Fruit fly (Drosophila melanogaster) whole organism, embryonic: Measurements from ENCODE around the gene Yip1d1.
A peak's percentile ranks its signal among the peaks of the same experiment; 100 is the strongest.

Experiments used
- Awh ChIP-seq: fragments of 200-800 bp; sonication (Bioruptor generic); IDR thresholded peaks from 2 replicates; pipeline ENCODE4, ENCODE4 v1.3.6; 2022; ENCODE audit warnings: missing biosample characterization, missing genetic modification characterization
- BEAF-32 ChIP-seq: fragments of 200-800 bp; sonication (Bioruptor generic); optimal IDR thresholded peaks from 3 replicates; lab custom pipeline; 2017; ENCODE audit warnings: missing biosample characterization, missing genetic modification characterization, mild to moderate bottlenecking, moderate library complexity, missing genetic modification reagents
- Bgb ChIP-seq: fragments of 200-800 bp; sonication (Bioruptor generic); IDR thresholded peaks from 2 replicates; pipeline ENCODE4 v1.3.6; 2022; ENCODE audit warnings: missing biosample characterization, missing genetic modification characterization; ENCODE audit not compliant: partially characterized antibody
- C15 ChIP-seq: fragments of 200-800 bp; sonication (Bioruptor generic); IDR thresholded peaks from 3 replicates; pipeline ENCODE4 v1.3.6; 2022; ENCODE audit warnings: missing biosample characterization, missing genetic modification characterization
- CG10366 ChIP-seq: fragments of 200-800 bp; sonication (Bioruptor generic); IDR thresholded peaks from 2 replicates; pipeline ENCODE4 v1.3.6; 2022; ENCODE audit warnings: missing biosample characterization, missing genetic modification characterization
- CG10431 ChIP-seq: fragments of 200-800 bp; sonication (Bioruptor generic); optimal IDR thresholded peaks from 3 replicates; lab custom pipeline; 2018; ENCODE audit warnings: missing biosample characterization, mild to moderate bottlenecking, missing genetic modification characterization
- CG11247 ChIP-seq: fragments of 200-800 bp; sonication (Bioruptor generic); IDR thresholded peaks from 2 replicates; pipeline ENCODE4 v1.3.6; 2022; ENCODE audit warnings: missing biosample characterization, missing genetic modification characterization
- CG11504 ChIP-seq: fragments of 200-800 bp; sonication (Bioruptor generic); optimal IDR thresholded peaks from 3 replicates; lab custom pipeline; 2019; ENCODE audit warnings: missing biosample characterization, mild to moderate bottlenecking, missing genetic modification characterization, moderate library complexity
- CG12071 ChIP-seq: fragments of 200-800 bp; sonication (Bioruptor generic); optimal IDR thresholded peaks from 3 replicates; lab custom pipeline; 2018; ENCODE audit warnings: missing biosample characterization, mild to moderate bottlenecking, missing genetic modification characterization
- CG1602 ChIP-seq: fragments of 200-800 bp; sonication (Bioruptor generic); optimal IDR thresholded peaks from 3 replicates; lab custom pipeline; 2016; ENCODE audit warnings: missing biosample characterization, missing genetic modification characterization
- CG18476 ChIP-seq: fragments of 200-800 bp; sonication (Bioruptor generic); optimal IDR thresholded peaks from 2 replicates; lab custom pipeline; 2016; ENCODE audit warnings: missing biosample characterization, mild to moderate bottlenecking, missing genetic modification characterization
- CG31365 ChIP-seq: fragments of 200-800 bp; sonication (Bioruptor generic); optimal IDR thresholded peaks from 2 replicates; lab custom pipeline; 2018; ENCODE audit warnings: missing biosample characterization, mild to moderate bottlenecking, missing genetic modification characterization
- CG34376 ChIP-seq: fragments of 200-800 bp; sonication (Bioruptor generic); optimal IDR thresholded peaks from 2 replicates; lab custom pipeline; 2018; ENCODE audit warnings: missing biosample characterization, mild to moderate bottlenecking, missing genetic modification characterization
- CG4617 ChIP-seq: fragments of 200-800 bp; sonication (Bioruptor generic); optimal IDR thresholded peaks from 3 replicates; lab custom pipeline; 2016; ENCODE audit warnings: missing biosample characterization, missing genetic modification characterization, borderline replicate concordance
- CG6175 ChIP-seq: fragments of 200-800 bp; sonication (Bioruptor generic); IDR thresholded peaks from 3 replicates; pipeline ENCODE4 v1.3.6; 2022; ENCODE audit warnings: missing biosample characterization, missing genetic modification characterization
- CG7556 ChIP-seq: fragments of 200-800 bp; sonication (Bioruptor generic); optimal IDR thresholded peaks from 2 replicates; lab custom pipeline; 2017; ENCODE audit warnings: missing biosample characterization, mild to moderate bottlenecking, missing genetic modification characterization
- CG8089 ChIP-seq: fragments of 200-800 bp; sonication (Bioruptor generic); optimal IDR thresholded peaks from 3 replicates; lab custom pipeline; 2016; ENCODE audit warnings: missing biosample characterization, missing genetic modification characterization
- CG8944 ChIP-seq: fragments of 200-800 bp; sonication (Bioruptor generic); optimal IDR thresholded peaks from 3 replicates; lab custom pipeline; 2016; ENCODE audit warnings: missing biosample characterization, missing genetic modification characterization
- CG9215 ChIP-seq: fragments of 200-800 bp; sonication (Bioruptor generic); IDR thresholded peaks from 2 replicates; pipeline ENCODE4 v1.3.6; 2022; ENCODE audit warnings: missing biosample characterization, missing genetic modification characterization
- CG9817 ChIP-seq: fragments of 200-800 bp; sonication (Bioruptor generic); optimal IDR thresholded peaks from 2 replicates; lab custom pipeline; 2018; ENCODE audit warnings: missing biosample characterization, mild to moderate bottlenecking, missing genetic modification characterization, moderate library complexity
- Chrac-16 ChIP-seq: fragments of 200-800 bp; sonication (Bioruptor generic); optimal IDR thresholded peaks from 3 replicates; lab custom pipeline; 2016; ENCODE audit warnings: missing biosample characterization, missing genetic modification characterization
- Deaf1 ChIP-seq: fragments of 200-800 bp; optimal IDR thresholded peaks from 3 replicates; lab custom pipeline; 2019; ENCODE audit warnings: missing biosample characterization, mild to moderate bottlenecking, missing genetic modification characterization, moderate library complexity
- ERR ChIP-seq: fragments of 200-800 bp; sonication (Bioruptor generic); optimal IDR thresholded peaks from 2 replicates; lab custom pipeline; 2016; ENCODE audit warnings: missing biosample characterization, missing genetic modification characterization
- HLH4C ChIP-seq: fragments of 200-800 bp; sonication (Bioruptor generic); IDR thresholded peaks from 3 replicates; pipeline ENCODE4 v1.3.6; 2022; ENCODE audit warnings: missing biosample characterization, missing genetic modification characterization; ENCODE audit not compliant: partially characterized antibody
- Hmx ChIP-seq: fragments of 200-800 bp; sonication (Bioruptor generic); optimal IDR thresholded peaks from 2 replicates; lab custom pipeline; 2016; ENCODE audit warnings: missing biosample characterization, missing genetic modification characterization
- Hr51 ChIP-seq, 2 experiments: fragments of 200-800 bp; sonication (Bioruptor generic); optimal IDR thresholded peaks; 2 replicates in 1 of 2; 3 replicates in 1 of 2; lab custom pipeline; 2016 to 2018; ENCODE audit warnings: missing biosample characterization in 2 of 2, missing genetic modification characterization in 2 of 2, mild to moderate bottlenecking in 1 of 2, moderate library complexity in 1 of 2
- MBD-R2 ChIP-seq: fragments of 200-800 bp; sonication (Bioruptor generic); IDR thresholded peaks from 2 replicates; pipeline ENCODE4 v1.3.6; 2022; ENCODE audit warnings: missing biosample characterization, missing genetic modification characterization
- Med ChIP-seq: fragments of 200-800 bp; sonication (Bioruptor generic); peaks from one replicate; lab custom pipeline; 2016; ENCODE audit warnings: missing biosample characterization, missing genetic modification characterization, mild to moderate bottlenecking, inconsistent platforms, moderate library complexity
- NC2α ChIP-seq: fragments of 200-800 bp; sonication (Bioruptor generic); optimal IDR thresholded peaks from 2 replicates; lab custom pipeline; 2016; ENCODE audit warnings: missing biosample characterization, missing genetic modification characterization
- Oaz ChIP-seq: fragments of 200-800 bp; sonication (Bioruptor generic); IDR thresholded peaks from 2 replicates; pipeline ENCODE4 v1.3.6; 2022; ENCODE audit warnings: missing biosample characterization, missing genetic modification characterization
- Vsx1 ChIP-seq: fragments of 200-800 bp; sonication (Bioruptor generic); optimal IDR thresholded peaks from 2 replicates; lab custom pipeline; 2017; ENCODE audit warnings: missing biosample characterization, mild to moderate bottlenecking, missing genetic modification characterization, missing genetic modification reagents
- Xbp1 ChIP-seq: fragments of 200-800 bp; sonication (Bioruptor generic); optimal IDR thresholded peaks from 3 replicates; lab custom pipeline; 2016; ENCODE audit warnings: missing biosample characterization, mild to moderate bottlenecking, missing genetic modification characterization
- al ChIP-seq: fragments of 200-800 bp; sonication (Bioruptor generic); IDR thresholded peaks from 2 replicates; pipeline ENCODE4 v1.3.6; 2022; ENCODE audit warnings: missing biosample characterization, missing genetic modification characterization
- chif ChIP-seq, 2 experiments: fragments of 200-800 bp; sonication (Bioruptor generic); optimal IDR thresholded peaks; 3 replicates each; lab custom pipeline; 2016; ENCODE audit warnings: missing biosample characterization in 2 of 2, missing genetic modification characterization in 2 of 2
- crp ChIP-seq, 2 experiments: fragments of 200-800 bp; sonication (Bioruptor generic); optimal IDR thresholded peaks; 2 replicates in 1 of 2; 3 replicates in 1 of 2; lab custom pipeline; 2017; ENCODE audit warnings: missing biosample characterization in 2 of 2, missing genetic modification characterization in 2 of 2, mild to moderate bottlenecking in 1 of 2, moderate library complexity in 1 of 2
- dm ChIP-seq: fragments of 200-800 bp; sonication (Bioruptor generic); optimal IDR thresholded peaks from 3 replicates; lab custom pipeline; 2016; ENCODE audit warnings: missing biosample characterization, missing genetic modification characterization
- ems ChIP-seq: fragments of 200-800 bp; sonication (Bioruptor generic); optimal IDR thresholded peaks from 3 replicates; lab custom pipeline; 2016; ENCODE audit warnings: missing biosample characterization, missing genetic modification characterization
- esg ChIP-seq: fragments of 200-800 bp; sonication (Bioruptor generic); conservative IDR thresholded peaks from 2 replicates; pipeline ENCODE4 v1.3.6; 2022; ENCODE audit warnings: missing biosample characterization, missing genetic modification characterization
- fd3F ChIP-seq: fragments of 200-800 bp; sonication (Bioruptor generic); optimal IDR thresholded peaks from 2 replicates; lab custom pipeline; 2018; ENCODE audit warnings: missing biosample characterization, mild to moderate bottlenecking, missing genetic modification characterization, moderate library complexity
- hbn ChIP-seq: fragments of 200-800 bp; sonication (Bioruptor generic); IDR thresholded peaks from 2 replicates; pipeline ENCODE4 v1.3.6; 2022; ENCODE audit warnings: missing biosample characterization, missing genetic modification characterization; ENCODE audit not compliant: partially characterized antibody
- odd ChIP-seq: fragments of 200-800 bp; sonication (Bioruptor generic); optimal IDR thresholded peaks from 2 replicates; lab custom pipeline; 2017; ENCODE audit warnings: missing biosample characterization, mild to moderate bottlenecking, missing genetic modification characterization
- pzg ChIP-seq: fragments of 200-800 bp; sonication (Bioruptor generic); optimal IDR thresholded peaks from 3 replicates; lab custom pipeline; 2018; ENCODE audit warnings: missing biosample characterization, mild to moderate bottlenecking, missing genetic modification characterization, moderate library complexity
- slou ChIP-seq: fragments of 200-800 bp; sonication (Bioruptor generic); optimal IDR thresholded peaks from 3 replicates; lab custom pipeline; 2016; ENCODE audit warnings: missing biosample characterization, missing genetic modification characterization
- sob ChIP-seq: fragments of 200-800 bp; sonication (Bioruptor generic); IDR thresholded peaks from 2 replicates; pipeline ENCODE4 v1.3.6; 2022; ENCODE audit warnings: missing biosample characterization, missing genetic modification characterization
- sr ChIP-seq: fragments of 200-800 bp; sonication (Bioruptor generic); IDR thresholded peaks from 3 replicates; pipeline ENCODE4 v1.3.6; 2022; ENCODE audit warnings: missing biosample characterization, missing genetic modification characterization
- stwl ChIP-seq: fragments of 200-800 bp; sonication (Bioruptor generic); optimal IDR thresholded peaks from 3 replicates; lab custom pipeline; 2018; ENCODE audit warnings: missing biosample characterization, mild to moderate bottlenecking, missing genetic modification characterization, moderate library complexity
- trh ChIP-seq: fragments of 200-800 bp; sonication (Bioruptor generic); optimal IDR thresholded peaks from 2 replicates; lab custom pipeline; 2016; ENCODE audit warnings: missing biosample characterization, missing genetic modification characterization
- vnd ChIP-seq: fragments of 200-800 bp; sonication (Bioruptor generic); IDR thresholded peaks from 3 replicates; pipeline ENCODE4 v1.3.6; 2022; ENCODE audit warnings: missing biosample characterization, missing genetic modification characterization; ENCODE audit not compliant: partially characterized antibody
- zen ChIP-seq: fragments of 200-800 bp; sonication (Bioruptor generic); optimal IDR thresholded peaks from 3 replicates; lab custom pipeline; 2018; ENCODE audit warnings: missing biosample characterization, mild to moderate bottlenecking, missing genetic modification characterization, moderate library complexity
- zfh2 ChIP-seq: fragments of 200-800 bp; sonication (Bioruptor generic); optimal IDR thresholded peaks from 2 replicates; lab custom pipeline; 2016; ENCODE audit warnings: missing biosample characterization, missing genetic modification characterization

The Yip1d1 gene

dm6 chr2L:12974045-12974539 lies 26.3 kb downstream of the Yip1d1 start, which contains the start of gene Vha68-2 (continued):
- TF ChIP-seq CG9817 (tag; lab: Kevin White, UChicago) (peak; percentile 72), esg (GFP tag; lab: Robert Waterston, UW) (no peak), ERR (GFP tag; lab: Kevin White, UChicago) (no peak), CG6175 (no peak), al (no peak), CG11504 (tag; lab: Kevin White, UChicago) (peak; percentile 53), Deaf1 (tag; lab: Kevin White, UChicago) (peak; percentile 67), NC2α (peak; percentile 10), sob (GFP tag; lab: Robert Waterston, UW) (peak; percentile 83), HLH4C (GFP tag; lab: Robert Waterston, UW) (peak; percentile 49), zen (tag; lab: Kevin White, UChicago) (no peak), BEAF-32 (GFP tag; lab: Kevin White, UChicago) (peak; percentile 57), CG11247 (GFP tag; lab: Robert Waterston, UW) (peak; percentile 76; the same call in 1 of the 2 replicates), hbn (GFP tag; lab: Robert Waterston, UW) (no peak), Xbp1 (GFP tag; lab: Kevin White, UChicago) (peak; percentile 52), CG34376 (GFP tag; lab: Kevin White, UChicago) (peak; percentile 12), crp (GFP tag; optimal IDR thresholded peaks at IDR 0.05; lab: Kevin White, UChicago) (peak in 1 of 2 experiments; percentile 31), C15 (GFP tag; lab: Robert Waterston, UW) (no peak), Hr51 (GFP tag; optimal IDR thresholded peaks at IDR 0.05; lab: Kevin White, UChicago) (peak; percentile 37 to 46), CG10431 (peak; percentile 58), CG7556 (GFP tag; lab: Kevin White, UChicago) (no peak), Awh (GFP tag; lab: Robert Waterston, UW) (no peak; the same call in 1 of the 2 replicates), fd3F (GFP tag; lab: Kevin White, UChicago) (peak; percentile 47), CG8944 (peak; percentile 51), CG8089 (GFP tag; lab: Kevin White, UChicago) (peak; percentile 58), MBD-R2 (GFP tag; lab: Robert Waterston, UW) (peak; percentile 64), Bgb (peak; percentile 77), Chrac-16 (no peak), CG31365 (tag; lab: Kevin White, UChicago) (peak; percentile 8), chif (GFP tag; optimal IDR thresholded peaks at IDR 0.05; lab: Kevin White, UChicago) (peak; percentile 30 to 40), trh (peak; percentile 3), Hmx (GFP tag; lab: Kevin White, UChicago) (no peak), Med (peak; percentile 87), CG4617 (GFP tag; lab: Kevin White, UChicago) (no peak), odd (GFP tag; lab: Kevin White, UChicago) (peak; percentile 71), CG12071 (GFP tag; lab: Kevin White, UChicago) (peak; percentile 25), dm (peak; percentile 51), pzg (peak; percentile 89), vnd (peak; percentile 62), CG1602 (peak; percentile 18), slou (GFP tag; lab: Kevin White, UChicago) (no peak), Vsx1 (GFP tag; lab: Kevin White, UChicago) (peak; percentile 68), CG18476 (GFP tag; lab: Kevin White, UChicago) (peak; percentile 95), zfh2 (GFP tag; lab: Kevin White, UChicago) (peak; percentile 67), CG10366 (GFP tag; lab: Robert Waterston, UW) (peak; percentile 58), stwl (tag; lab: Kevin White, UChicago) (peak; percentile 49), ems (GFP tag; lab: Kevin White, UChicago) (peak; percentile 20), sr (no peak), CG9215 (GFP tag; lab: Robert Waterston, UW) (no peak), Oaz (GFP tag; lab: Robert Waterston, UW) (no peak)
